Worm (Caenorhabditis elegans): ENCODE results near the gene gur-5.

DNA sequence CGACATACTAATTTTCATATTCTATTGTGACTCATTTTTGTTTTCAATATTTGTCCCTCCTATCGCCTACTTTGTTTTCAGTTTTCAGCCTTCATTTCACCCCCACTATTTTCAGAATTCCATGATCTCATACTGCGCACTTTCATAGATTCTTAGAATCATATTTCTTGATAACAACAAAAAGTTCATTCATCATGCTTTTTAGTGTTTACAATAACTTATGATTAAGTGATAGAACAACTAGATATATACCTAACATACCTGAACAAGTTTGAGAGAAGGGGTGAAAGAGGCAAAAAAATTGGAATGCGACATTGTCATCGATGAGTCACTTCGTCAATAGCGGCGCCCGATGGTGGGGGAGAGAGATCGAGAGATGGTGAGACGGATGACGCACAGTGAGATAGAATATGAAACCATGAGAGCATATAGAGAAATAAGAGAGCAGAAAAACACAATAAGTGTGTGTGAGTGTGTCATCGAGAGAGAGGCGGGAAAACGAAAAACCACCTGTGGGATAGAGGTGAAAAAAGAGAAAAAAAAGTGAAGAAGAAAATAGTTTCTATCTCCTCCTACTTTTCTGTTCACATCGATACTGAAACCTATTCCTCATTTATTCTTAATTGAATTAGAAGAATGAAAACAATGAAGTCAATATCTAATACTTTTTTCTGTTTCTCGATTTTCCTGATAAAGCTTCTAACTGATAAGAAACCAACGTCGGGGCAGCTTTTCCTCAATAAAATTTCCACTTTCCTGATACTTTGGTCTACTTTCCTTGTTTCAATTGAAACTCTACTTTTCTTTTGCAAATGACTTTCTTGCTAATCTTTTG, 51.7 kb downstream of the gur-5 start:
- TF ChIP-seq jun-1 (tag; optimal IDR thresholded peaks at IDR 0.05) (peak; percentile 97), fkh-10 (GFP tag; optimal IDR thresholded peaks at IDR 0.05) (no peak), aly-2 (tag; optimal IDR thresholded peaks at IDR 0.05) (no peak), skn-1 (tag; optimal IDR thresholded peaks at IDR 0.05) (no peak)

All from whole organism, L3 larva.